Fruit fly (Drosophila melanogaster) whole organism, embryonic: ENCODE data around the gene CG6066.

Experiments used
- Abd-B ChIP-seq: fragments of 200-800 bp; sonication (Bioruptor generic); optimal IDR thresholded peaks from 2 replicates; lab custom pipeline; 2018; ENCODE audit warnings: missing biosample characterization, mild to moderate bottlenecking, missing genetic modification characterization, moderate library complexity
- Adf1 ChIP-seq: fragments of 200-800 bp; sonication (Bioruptor generic); IDR thresholded peaks from 2 replicates; pipeline ENCODE4 v1.3.6; 2022; ENCODE audit warnings: missing biosample characterization, missing genetic modification characterization
- B-H1 ChIP-seq: fragments of 200-800 bp; sonication (Bioruptor generic); IDR thresholded peaks from 3 replicates; pipeline ENCODE4 v1.3.6; 2022; ENCODE audit warnings: missing biosample characterization, missing genetic modification characterization
- BtbVII ChIP-seq: fragments of 200-800 bp; sonication (Bioruptor generic); optimal IDR thresholded peaks from 3 replicates; lab custom pipeline; 2017; ENCODE audit warnings: missing biosample characterization, mild to moderate bottlenecking, missing genetic modification characterization
- CG11723 ChIP-seq: fragments of 200-800 bp; sonication (Bioruptor generic); optimal IDR thresholded peaks from 2 replicates; lab custom pipeline; 2017; ENCODE audit warnings: missing biosample characterization, mild to moderate bottlenecking, missing genetic modification characterization
- CG13624 ChIP-seq: fragments of 200-800 bp; sonication (Bioruptor generic); optimal IDR thresholded peaks from 2 replicates; lab custom pipeline; 2016; ENCODE audit warnings: missing biosample characterization, missing genetic modification characterization
- CG14014 ChIP-seq: fragments of 200-800 bp; sonication (Bioruptor generic); IDR thresholded peaks from 2 replicates; pipeline ENCODE4 v1.3.6; 2022; ENCODE audit warnings: missing biosample characterization, missing genetic modification characterization
- CG1529 ChIP-seq: fragments of 200-800 bp; sonication (Bioruptor generic); optimal IDR thresholded peaks from 3 replicates; lab custom pipeline; 2018; ENCODE audit warnings: missing biosample characterization, missing genetic modification characterization
- CG16863 ChIP-seq: fragments of 200-800 bp; sonication (Bioruptor generic); optimal IDR thresholded peaks from 3 replicates; lab custom pipeline; 2016; ENCODE audit warnings: missing biosample characterization, missing genetic modification characterization
- CG17361 ChIP-seq: fragments of 200-800 bp; sonication (Bioruptor generic); IDR thresholded peaks from 3 replicates; pipeline ENCODE4 v1.3.6; 2022; ENCODE audit warnings: missing biosample characterization, missing genetic modification characterization
- CG18764 ChIP-seq: fragments of 200-800 bp; sonication (Bioruptor generic); optimal IDR thresholded peaks from 3 replicates; lab custom pipeline; 2016; ENCODE audit warnings: missing biosample characterization, missing genetic modification characterization
- CG2116 ChIP-seq: fragments of 200-800 bp; sonication (Bioruptor generic); optimal IDR thresholded peaks from 3 replicates; lab custom pipeline; 2018; ENCODE audit warnings: missing biosample characterization, mild to moderate bottlenecking, missing genetic modification characterization
- CG33557 ChIP-seq: fragments of 200-800 bp; sonication (Bioruptor generic); optimal IDR thresholded peaks from 2 replicates; lab custom pipeline; 2019; ENCODE audit warnings: missing biosample characterization, mild to moderate bottlenecking, missing genetic modification characterization, moderate library complexity
- CG3838 ChIP-seq: fragments of 200-800 bp; sonication (Bioruptor generic); optimal IDR thresholded peaks from 3 replicates; lab custom pipeline; 2016; ENCODE audit warnings: missing biosample characterization, missing genetic modification characterization
- CG4730 ChIP-seq: fragments of 200-800 bp; sonication (Bioruptor generic); IDR thresholded peaks from 2 replicates; pipeline ENCODE4 v1.3.6; 2022; ENCODE audit warnings: missing biosample characterization, missing genetic modification characterization
- CG6254 ChIP-seq: fragments of 200-800 bp; sonication (Bioruptor generic); optimal IDR thresholded peaks from 3 replicates; lab custom pipeline; 2017; ENCODE audit warnings: mild to moderate bottlenecking, missing biosample characterization, missing genetic modification reagents, missing genetic modification characterization
- CG6689 ChIP-seq: fragments of 200-800 bp; sonication (Bioruptor generic); IDR thresholded peaks from 2 replicates; pipeline ENCODE4 v1.3.6; 2022; ENCODE audit warnings: missing biosample characterization, missing genetic modification characterization
- CG9876 ChIP-seq: fragments of 200-800 bp; sonication (Bioruptor generic); optimal IDR thresholded peaks from 2 replicates; lab custom pipeline; 2016; ENCODE audit warnings: missing biosample characterization, missing genetic modification characterization
- CrebB ChIP-seq: fragments of 200-800 bp; sonication (Bioruptor generic); optimal IDR thresholded peaks from 3 replicates; lab custom pipeline; 2018; ENCODE audit warnings: missing biosample characterization, mild to moderate bottlenecking, missing genetic modification characterization
- D19B ChIP-seq: fragments of 200-800 bp; sonication (Bioruptor generic); optimal IDR thresholded peaks from 2 replicates; lab custom pipeline; 2017; ENCODE audit warnings: missing biosample characterization, mild to moderate bottlenecking, missing genetic modification characterization
- Dad ChIP-seq: fragments of 200-800 bp; sonication (Bioruptor generic); optimal IDR thresholded peaks from 3 replicates; lab custom pipeline; 2016; ENCODE audit warnings: missing biosample characterization, missing genetic modification characterization
- E2f2 ChIP-seq: fragments of 200-800 bp; sonication (Bioruptor generic); IDR thresholded peaks from 2 replicates; pipeline ENCODE4 v1.3.6; 2022; ENCODE audit warnings: missing biosample characterization, missing genetic modification characterization
- ERR ChIP-seq: fragments of 200-800 bp; sonication (Bioruptor generic); optimal IDR thresholded peaks from 2 replicates; lab custom pipeline; 2016; ENCODE audit warnings: missing biosample characterization, missing genetic modification characterization
- Fer3 ChIP-seq: fragments of 200-800 bp; sonication (Bioruptor generic); optimal IDR thresholded peaks from 2 replicates; lab custom pipeline; 2018; ENCODE audit warnings: missing biosample characterization, mild to moderate bottlenecking, missing genetic modification characterization, moderate library complexity
- GATAe ChIP-seq: fragments of 200-800 bp; sonication (Bioruptor generic); conservative IDR thresholded peaks from 2 replicates; pipeline ENCODE4 v1.3.6; 2022; ENCODE audit warnings: missing biosample characterization, missing genetic modification characterization
- Kr ChIP-seq: fragments of 200-800 bp; sonication (Bioruptor generic); optimal IDR thresholded peaks from 2 replicates; lab custom pipeline; 2017; ENCODE audit warnings: missing biosample characterization, mild to moderate bottlenecking, missing genetic modification characterization
- Meics ChIP-seq: fragments of 200-800 bp; sonication (Bioruptor generic); optimal IDR thresholded peaks from 2 replicates; lab custom pipeline; 2017; ENCODE audit warnings: missing biosample characterization, mild to moderate bottlenecking, missing genetic modification characterization
- Mes4 ChIP-seq: fragments of 200-800 bp; sonication (Bioruptor generic); optimal IDR thresholded peaks from 2 replicates; lab custom pipeline; 2016; ENCODE audit warnings: missing biosample characterization, missing genetic modification characterization
- NFAT ChIP-seq: fragments of 200-800 bp; sonication (Bioruptor generic); IDR thresholded peaks from 2 replicates; pipeline ENCODE4 v1.3.6; 2022; ENCODE audit warnings: missing biosample characterization, missing genetic modification characterization
- NK7.1 ChIP-seq: fragments of 200-800 bp; sonication (Bioruptor generic); optimal IDR thresholded peaks from 3 replicates; lab custom pipeline; 2016; ENCODE audit warnings: missing biosample characterization, missing genetic modification characterization
- cad ChIP-seq: fragments of >200 bp; optimal IDR thresholded peaks from 2 replicates; lab custom pipeline; 2017; ENCODE audit warnings: missing biosample characterization, missing genetic modification characterization
- chn ChIP-seq: fragments of 200-800 bp; sonication (Bioruptor generic); optimal IDR thresholded peaks from 2 replicates; lab custom pipeline; 2016; ENCODE audit warnings: missing biosample characterization, missing genetic modification characterization
- danr ChIP-seq: fragments of 200-800 bp; sonication (Bioruptor generic); IDR thresholded peaks from 2 replicates; pipeline ENCODE4 v1.3.6; 2022; ENCODE audit warnings: missing biosample characterization, missing genetic modification characterization
- disco-r ChIP-seq: fragments of 200-800 bp; sonication (Bioruptor generic); optimal IDR thresholded peaks from 2 replicates; lab custom pipeline; 2016; ENCODE audit warnings: missing biosample characterization, missing genetic modification characterization
- ems ChIP-seq: fragments of 200-800 bp; sonication (Bioruptor generic); optimal IDR thresholded peaks from 3 replicates; lab custom pipeline; 2016; ENCODE audit warnings: missing biosample characterization, missing genetic modification characterization
- fd64A ChIP-seq: fragments of 200-800 bp; sonication (Bioruptor generic); optimal IDR thresholded peaks from 3 replicates; lab custom pipeline; 2018; ENCODE audit warnings: missing biosample characterization, mild to moderate bottlenecking, missing genetic modification characterization
- ind ChIP-seq: fragments of 200-800 bp; sonication (Bioruptor generic); optimal IDR thresholded peaks from 3 replicates; lab custom pipeline; 2016; ENCODE audit warnings: missing biosample characterization, missing genetic modification characterization
- jumu ChIP-seq: fragments of 200-800 bp; sonication (Bioruptor generic); optimal IDR thresholded peaks from 3 replicates; lab custom pipeline; 2016; ENCODE audit warnings: missing biosample characterization, missing genetic modification characterization
- mld ChIP-seq: fragments of 200-800 bp; sonication (Bioruptor generic); IDR thresholded peaks from 3 replicates; pipeline ENCODE4 v1.3.6; 2022; ENCODE audit warnings: missing biosample characterization, missing genetic modification characterization; ENCODE audit not compliant: partially characterized antibody
- otp ChIP-seq: fragments of 200-800 bp; sonication (Bioruptor generic); IDR thresholded peaks from 3 replicates; pipeline ENCODE4, ENCODE4 v1.3.6; 2022; ENCODE audit warnings: missing biosample characterization, missing genetic modification characterization
- pum ChIP-seq: fragments of 200-800 bp; sonication (Bioruptor generic); optimal IDR thresholded peaks from 2 replicates; lab custom pipeline; 2016; ENCODE audit warnings: missing biosample characterization, missing genetic modification characterization
- repo ChIP-seq: fragments of 200-800 bp; sonication (Bioruptor generic); optimal IDR thresholded peaks from 2 replicates; lab custom pipeline; 2016; ENCODE audit warnings: missing biosample characterization, missing genetic modification characterization
- sc ChIP-seq, 3 experiments: fragments of >200 bp in 2 of 3; fragments of 200-800 bp in 1 of 3; sonication (Bioruptor generic) in 1 of 3; optimal IDR thresholded peaks; 2 replicates in 2 of 3; 3 replicates in 1 of 3; lab custom pipeline; 2017; ENCODE audit warnings: mild to moderate bottlenecking in 1 of 3, missing biosample characterization in 1 of 3, missing genetic modification characterization in 1 of 3, missing genetic modification reagents in 1 of 3
- sens ChIP-seq: fragments of 200-800 bp; sonication (Bioruptor generic); peaks from one replicate; lab custom pipeline; 2016; ENCODE audit warnings: missing biosample characterization, missing genetic modification characterization
- sim ChIP-seq: fragments of 200-800 bp; sonication (Bioruptor generic); IDR thresholded peaks from 2 replicates; pipeline ENCODE4 v1.3.6; 2022; ENCODE audit warnings: missing biosample characterization, missing genetic modification characterization
- tio ChIP-seq: fragments of 200-800 bp; sonication (Bioruptor generic); optimal IDR thresholded peaks from 2 replicates; lab custom pipeline; 2017; ENCODE audit warnings: missing biosample characterization, missing genetic modification characterization, inconsistent platforms
- tna ChIP-seq: fragments of 200-800 bp; sonication (Bioruptor generic); IDR thresholded peaks from 2 replicates; pipeline ENCODE4 v1.3.6; 2022; ENCODE audit warnings: missing biosample characterization, missing genetic modification characterization; ENCODE audit not compliant: partially characterized antibody
- usp ChIP-seq: fragments of >200 bp; optimal IDR thresholded peaks from 2 replicates; lab custom pipeline; 2017; ENCODE audit warnings: missing biosample characterization, missing genetic modification characterization
- wdn ChIP-seq: fragments of 200-800 bp; sonication (Bioruptor generic); IDR thresholded peaks from 2 replicates; pipeline ENCODE4 v1.3.6; 2022; ENCODE audit warnings: missing biosample characterization, missing genetic modification characterization
- wek ChIP-seq: fragments of 200-800 bp; sonication (Bioruptor generic); optimal IDR thresholded peaks from 3 replicates; lab custom pipeline; 2018; ENCODE audit warnings: missing biosample characterization, mild to moderate bottlenecking, missing genetic modification characterization, moderate library complexity

CG6066 gene

dm6 chr3R:27153062-27153878, 36.8 kb upstream of the CG6066 start (continued):
- TF ChIP-seq CG4730 (GFP tag; lab: Robert Waterston, UW) (no peak), CG6689 (GFP tag; lab: Robert Waterston, UW) (no peak), danr (GFP tag; lab: Robert Waterston, UW) (no peak), fd64A (GFP tag; lab: Kevin White, UChicago) (no peak), wek (GFP tag; lab: Kevin White, UChicago) (no peak), E2f2 (GFP tag; lab: Robert Waterston, UW) (no peak), chn (GFP tag; lab: Kevin White, UChicago) (no peak), sc (optimal IDR thresholded peaks at IDR 0.05; lab: Kevin White, UChicago) (no peak), sc (GFP tag; optimal IDR thresholded peaks at IDR 0.05; lab: Kevin White, UChicago) (peak; percentile 3), GATAe (GFP tag; lab: Robert Waterston, UW) (0 out of 2 replicates have a peak, but pooled peaks have one; percentile 16), pum (no peak), CG1529 (GFP tag; lab: Kevin White, UChicago) (no peak), Abd-B (GFP tag; lab: Kevin White, UChicago) (no peak), Fer3 (tag; lab: Kevin White, UChicago) (peak; percentile 16), tna (no peak), CG13624 (GFP tag; lab: Kevin White, UChicago) (peak; percentile 49), wdn (GFP tag; lab: Robert Waterston, UW) (no peak), ERR (GFP tag; lab: Kevin White, UChicago) (no peak), tio (GFP tag; lab: Kevin White, UChicago) (peak; percentile 77), Adf1 (GFP tag; lab: Robert Waterston, UW) (peak; percentile 6; the same call in 1 of the 2 replicates), usp (GFP tag; lab: Kevin White, UChicago) (no peak), Mes4 (no peak), Meics (peak; percentile 71), CG2116 (GFP tag; lab: Kevin White, UChicago) (peak; percentile 10), CG11723 (GFP tag; lab: Kevin White, UChicago) (no peak), repo (no peak), CG9876 (GFP tag; lab: Kevin White, UChicago) (no peak), CG33557 (no peak), CG6254 (GFP tag; lab: Kevin White, UChicago) (peak; percentile 38), CG14014 (0 out of 2 replicates have a peak, but pooled peaks have one; percentile 7), mld (no peak), NK7.1 (GFP tag; lab: Kevin White, UChicago) (no peak), jumu (no peak), otp (GFP tag; lab: Robert Waterston, UW) (peak; percentile 57; the same call in 1 of the 3 replicates), ind (GFP tag; lab: Kevin White, UChicago) (peak; percentile 48), CG3838 (GFP tag; lab: Kevin White, UChicago) (no peak), sens (peak; percentile 73), Dad (GFP tag; lab: Kevin White, UChicago) (no peak), CG18764 (GFP tag; lab: Kevin White, UChicago) (no peak), disco-r (GFP tag; lab: Kevin White, UChicago) (no peak), ems (GFP tag; lab: Kevin White, UChicago) (peak; percentile 8), cad (GFP tag; lab: Kevin White, UChicago) (no peak), NFAT (GFP tag; lab: Robert Waterston, UW) (no peak), D19B (GFP tag; lab: Kevin White, UChicago) (peak; percentile 59), B-H1 (GFP tag; lab: Robert Waterston, UW) (no peak), CrebB (tag; lab: Kevin White, UChicago) (no peak), Kr (GFP tag; lab: Kevin White, UChicago) (no peak), CG17361 (peak; percentile 81), sim (GFP tag; lab: Robert Waterston, UW) (no peak), CG16863 (no peak), BtbVII (GFP tag; lab: Kevin White, UChicago) (peak; percentile 64)
